Worm (Caenorhabditis elegans): Measurements from ENCODE around the gene Y116A8C.33.
"Not testable (repeated sequence)": the region's sequence is repeated elsewhere in the genome, so short reads cannot be mapped to it uniquely, and the experiment has no call there.

Gene Y116A8C.33

DNA sequence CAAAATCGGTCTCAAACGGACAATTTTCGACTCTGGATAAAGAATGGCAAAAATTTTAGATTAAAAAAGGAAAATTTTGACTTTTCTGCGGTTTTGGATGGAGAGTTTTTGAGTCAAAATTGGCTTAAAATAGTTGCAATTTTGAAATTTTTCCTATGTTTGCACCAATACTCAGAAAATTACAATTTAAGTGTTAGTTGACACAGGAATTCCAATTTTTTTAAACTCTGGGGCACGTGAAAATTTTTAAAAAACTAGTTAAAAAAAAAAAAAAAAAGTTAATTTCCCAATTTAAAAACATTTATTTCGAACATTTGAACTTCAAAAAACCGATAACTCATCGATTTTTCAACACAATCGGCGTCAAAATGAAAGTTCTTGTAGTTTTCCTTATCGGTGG, at the start of gene Y116A8C.33:
Gene Y116A8C.33, plus strand, starts transcription at position 301 of the 400 bp plus-strand sequence.
- TF ChIP-seq unc-62 (GFP tag; optimal IDR thresholded peaks at IDR 0.05), result no peak

DNA sequence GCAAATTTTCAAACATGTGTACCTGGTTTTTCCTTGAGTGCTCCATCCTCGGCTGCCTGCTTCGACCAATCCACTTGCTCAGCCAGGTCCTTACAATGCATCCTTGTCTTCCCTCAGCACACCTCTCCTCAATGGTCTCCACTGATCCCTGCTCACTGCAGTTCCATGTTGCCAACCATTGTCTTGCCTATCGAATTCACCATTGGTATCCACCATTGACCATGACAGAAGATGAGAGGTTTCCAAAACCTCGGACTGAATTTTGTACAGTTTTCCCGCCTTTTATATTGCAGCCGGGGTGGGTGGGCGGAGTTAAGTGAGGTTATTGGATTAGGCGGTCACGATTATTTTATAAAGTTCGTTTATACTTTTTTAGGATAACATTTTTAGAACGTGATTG, 48.2 kb upstream of the Y116A8C.33 start, which contains the start of gene Y116A8C.467:
Gene Y116A8C.467, minus strand, starts transcription at position 101 of the 400 bp plus-strand sequence.
- not testable (repeated sequence) for TF ChIP-seq unc-62 (GFP tag; optimal IDR thresholded peaks at IDR 0.05)

DNA sequence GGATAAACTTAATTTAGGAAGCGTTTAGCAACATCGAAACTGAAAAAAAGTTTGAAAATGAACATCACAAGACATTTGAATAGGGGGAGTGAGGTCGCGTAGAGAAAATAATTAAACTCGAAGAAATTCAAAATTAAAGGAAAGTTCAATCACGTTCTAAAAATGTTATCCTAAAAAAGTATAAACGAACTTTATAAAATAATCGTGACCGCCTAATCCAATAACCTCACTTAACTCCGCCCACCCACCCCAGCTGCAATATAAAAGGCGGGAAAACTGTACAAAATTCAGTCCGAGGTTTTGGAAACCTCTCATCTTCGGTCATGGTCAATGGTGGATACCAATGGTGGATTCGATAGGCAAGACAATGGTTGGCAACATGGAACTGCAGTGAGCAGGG, 47.0 kb upstream of the Y116A8C.33 start, which contains the start of gene Y116A8C.465:
Gene Y116A8C.465, plus strand, starts transcription at position 301 of the 400 bp plus-strand sequence.
- not testable (repeated sequence) for TF ChIP-seq unc-62 (GFP tag; optimal IDR thresholded peaks at IDR 0.05)

DNA sequence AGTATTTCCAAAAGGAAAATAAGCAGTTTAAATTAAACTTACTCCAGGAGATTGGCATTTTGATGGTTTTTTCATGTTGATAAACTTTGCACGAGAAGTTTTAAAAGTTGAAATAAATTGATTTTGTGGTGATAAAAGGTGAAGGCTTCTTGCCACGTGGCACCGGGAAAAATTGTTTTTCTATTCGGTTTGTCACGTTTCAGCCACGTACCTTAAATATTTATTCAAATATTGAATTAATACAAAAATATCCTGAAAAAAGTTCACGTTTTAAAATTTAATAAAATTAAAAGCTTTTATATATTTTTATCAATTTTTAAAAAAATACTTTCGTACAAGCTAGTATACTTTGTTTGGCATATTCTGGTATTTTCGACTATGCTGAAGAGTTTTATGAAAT, 41.1 kb upstream of the Y116A8C.33 start, which contains the start of gene Y116A8C.24:
Gene Y116A8C.24, minus strand, starts transcription at position 101 of the 400 bp plus-strand sequence.
- TF ChIP-seq unc-62 (GFP tag; optimal IDR thresholded peaks at IDR 0.05), result not testable (repeated sequence)

DNA sequence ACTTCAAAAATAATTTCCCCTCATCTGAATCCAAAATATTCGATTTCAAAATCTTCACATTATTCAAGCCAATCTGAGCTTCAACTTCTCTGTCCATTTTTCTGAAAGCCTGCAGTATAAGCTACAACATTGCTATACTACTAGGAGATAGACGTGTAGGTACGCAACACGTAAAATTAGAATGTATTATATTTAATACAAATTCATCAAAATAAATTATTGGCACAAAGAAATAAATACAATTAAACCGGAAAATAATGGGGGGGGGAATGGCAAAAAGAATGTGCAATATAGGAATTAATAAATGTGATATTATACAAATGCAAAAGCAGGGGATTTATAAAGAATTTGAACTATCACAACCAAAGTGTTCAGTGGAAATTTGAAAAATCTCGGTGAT, 33.3 kb upstream of the Y116A8C.33 start, which contains the start of gene Y116A8C.25:
Gene Y116A8C.25, minus strand, starts transcription at position 101 of the 400 bp plus-strand sequence.
- TF ChIP-seq unc-62 (GFP tag; optimal IDR thresholded peaks at IDR 0.05), result no peak

DNA sequence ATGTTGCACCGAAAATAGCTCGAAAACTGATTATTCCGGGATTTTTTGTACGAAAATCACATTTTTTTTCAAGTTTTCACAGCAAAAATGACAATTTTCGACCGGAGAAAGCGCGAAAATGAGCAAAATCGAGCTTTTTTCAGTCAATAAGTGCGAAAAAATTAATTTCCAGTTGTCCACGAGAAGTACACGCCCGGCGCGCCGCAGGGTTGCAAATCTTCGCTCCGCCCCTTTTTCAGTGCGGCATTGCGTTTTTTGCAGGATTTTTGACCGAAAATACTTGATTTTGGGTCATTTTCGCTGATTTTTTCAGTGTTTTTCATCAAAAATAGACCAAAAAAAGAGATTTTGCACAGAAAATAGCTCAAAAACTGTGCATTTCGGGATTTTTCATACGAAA, 27.6 kb upstream of the Y116A8C.33 start:
- no peak for TF ChIP-seq unc-62 (GFP tag; optimal IDR thresholded peaks at IDR 0.05)

DNA sequence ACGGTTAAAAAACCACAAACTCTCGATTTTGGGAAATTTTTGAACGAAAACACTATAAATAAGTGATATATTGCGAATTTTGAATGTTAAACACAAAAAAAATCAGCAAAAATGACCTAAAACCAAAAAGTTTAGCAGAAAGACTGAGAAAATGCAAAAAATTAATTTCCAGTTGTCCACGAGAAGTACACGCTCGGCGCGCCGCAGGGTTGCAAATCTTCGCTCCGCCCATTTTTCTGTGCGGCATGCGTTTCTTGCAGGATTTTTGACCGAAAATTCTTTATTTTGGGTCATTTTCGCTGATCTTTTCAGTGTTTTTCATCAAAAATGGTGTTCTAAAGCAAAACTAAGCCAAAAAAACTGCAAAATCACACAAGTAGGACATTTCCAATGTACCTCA, 27.1 kb upstream of the Y116A8C.33 start:
- TF ChIP-seq unc-62 (GFP tag; optimal IDR thresholded peaks at IDR 0.05), result no peak

DNA sequence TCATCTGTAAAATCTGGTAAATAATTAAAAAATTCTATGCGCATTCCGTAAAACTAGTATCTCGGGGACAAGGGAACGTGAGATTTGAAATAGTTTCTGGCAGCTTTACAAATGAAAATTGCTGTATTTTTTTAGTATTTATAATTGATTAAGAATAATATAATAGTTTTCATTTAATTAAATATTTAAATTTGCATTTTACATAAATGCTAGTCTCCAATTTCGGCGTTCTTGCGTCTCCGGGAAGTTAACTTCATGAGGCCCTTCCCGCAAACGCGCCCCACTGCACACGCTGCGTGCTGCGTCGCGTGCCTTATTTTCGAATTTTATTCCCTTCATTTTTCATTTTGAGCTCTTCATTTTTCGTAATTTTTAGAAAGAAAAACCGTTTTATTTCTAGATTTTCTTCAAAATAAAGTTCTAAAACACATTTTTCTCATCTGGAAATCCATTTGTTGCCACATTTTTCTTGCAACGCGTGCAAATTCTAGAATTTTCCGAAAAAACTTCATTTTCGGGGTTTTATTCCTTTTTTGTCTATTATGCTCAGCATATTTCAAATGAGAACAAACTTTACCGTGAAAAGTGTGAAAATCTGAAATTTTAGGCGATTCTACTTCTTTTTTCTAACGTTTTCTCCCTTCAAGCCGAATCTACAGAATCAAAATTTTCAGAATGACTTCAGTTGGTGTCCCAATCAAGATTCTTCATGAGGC, 24.4 kb upstream of the Y116A8C.33 start, which contains the start of the genes snx-13 and snr-1:
Gene snx-13, minus strand, starts transcription at position 55 of the 716 bp plus-strand sequence.
Gene snr-1, plus strand, starts transcription at position 666 of the 716 bp plus-strand sequence.
- TF ChIP-seq unc-62 (GFP tag; optimal IDR thresholded peaks at IDR 0.05), result no peak

DNA sequence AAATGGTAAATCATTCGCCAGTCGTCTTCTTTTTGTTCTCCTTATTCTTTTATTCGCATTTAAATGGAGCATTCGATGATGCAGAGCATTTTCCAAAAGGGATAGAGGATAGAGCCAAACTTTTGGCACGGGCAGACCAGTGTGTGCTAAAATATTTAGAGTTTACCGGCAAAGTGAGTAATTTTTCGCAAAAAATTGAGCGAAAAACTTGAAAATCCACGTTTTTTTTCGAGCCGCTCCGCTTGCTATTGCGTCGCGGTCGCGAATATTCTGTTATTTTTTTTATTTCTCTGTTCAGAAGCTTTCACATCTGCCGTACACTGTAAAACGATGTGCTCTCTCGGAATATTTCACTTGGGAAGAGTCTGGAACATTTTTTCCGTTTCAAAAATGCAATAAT, 23.1 kb upstream of the Y116A8C.33 start, which contains the start of gene Y116A8C.43:
Gene Y116A8C.43, plus strand, starts transcription at position 3 of the 400 bp plus-strand sequence.
- TF ChIP-seq unc-62 (GFP tag; optimal IDR thresholded peaks at IDR 0.05), result no peak

DNA sequence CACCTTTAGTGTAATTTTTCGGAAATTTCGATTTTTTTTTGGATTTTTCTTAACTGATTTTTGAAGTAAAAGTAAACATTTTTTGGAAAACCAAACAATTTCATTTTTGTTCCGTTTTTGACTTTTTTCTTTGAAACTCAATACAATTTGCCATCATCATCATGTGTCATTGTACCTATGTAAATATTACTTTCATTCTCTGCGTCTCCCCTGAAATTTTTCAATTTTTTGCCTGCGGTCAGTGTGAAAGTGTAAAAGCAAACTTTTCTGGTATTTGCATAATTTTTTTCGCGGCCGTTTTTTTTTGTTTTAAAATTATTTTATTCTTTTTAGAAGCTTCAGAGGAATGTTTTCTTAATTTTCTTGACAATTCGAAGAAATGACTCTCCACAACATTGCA, 18.2 kb upstream of the Y116A8C.33 start, which contains the start of gene Y116A8C.29:
Gene Y116A8C.29, plus strand, starts transcription at position 328 of the 400 bp plus-strand sequence.
- no peak for TF ChIP-seq unc-62 (GFP tag; optimal IDR thresholded peaks at IDR 0.05)

DNA sequence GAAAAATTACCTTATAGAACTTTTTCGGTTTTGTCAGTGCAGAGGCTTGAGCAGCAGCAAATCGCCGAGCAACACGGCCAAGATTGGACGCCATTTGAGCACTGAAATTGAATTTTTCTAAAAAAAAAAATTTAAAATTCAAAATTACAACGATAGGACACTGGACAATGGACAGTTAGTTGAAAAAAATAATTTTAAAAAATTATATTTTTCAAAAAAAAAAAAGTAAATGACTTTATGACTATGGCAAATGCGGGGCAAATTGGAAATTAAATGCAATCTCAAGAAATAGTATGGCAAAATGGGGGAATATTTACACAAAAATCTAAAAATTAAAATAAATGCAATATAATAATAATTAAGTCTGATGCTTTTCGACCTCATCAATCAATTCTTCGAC, 15.7 kb upstream of the Y116A8C.33 start, which contains the start of gene Y116A8C.27:
Gene Y116A8C.27, minus strand, starts transcription at position 101 of the 400 bp plus-strand sequence.
- TF ChIP-seq unc-62 (GFP tag; optimal IDR thresholded peaks at IDR 0.05), result no peak

DNA sequence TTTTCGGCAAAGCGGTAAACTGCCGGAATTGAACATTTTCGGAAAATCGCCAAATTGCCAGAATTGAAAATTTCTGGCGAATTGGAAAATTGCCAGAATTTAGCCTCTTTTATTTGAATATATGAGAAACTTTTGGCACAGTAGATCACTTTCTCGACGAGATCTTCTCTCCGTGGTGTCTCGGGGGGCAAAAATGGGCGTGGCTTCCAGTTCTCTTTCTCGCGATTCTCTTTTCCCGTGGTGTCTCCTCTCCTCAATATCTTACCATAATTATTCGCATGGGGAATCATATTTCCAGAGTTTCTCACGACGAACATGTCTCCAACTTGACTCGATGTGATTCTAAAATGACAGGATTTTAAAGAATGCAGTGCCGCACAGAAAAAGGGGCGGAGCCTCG, 12.8 kb upstream of the Y116A8C.33 start:
- no peak for TF ChIP-seq unc-62 (GFP tag; optimal IDR thresholded peaks at IDR 0.05)

DNA sequence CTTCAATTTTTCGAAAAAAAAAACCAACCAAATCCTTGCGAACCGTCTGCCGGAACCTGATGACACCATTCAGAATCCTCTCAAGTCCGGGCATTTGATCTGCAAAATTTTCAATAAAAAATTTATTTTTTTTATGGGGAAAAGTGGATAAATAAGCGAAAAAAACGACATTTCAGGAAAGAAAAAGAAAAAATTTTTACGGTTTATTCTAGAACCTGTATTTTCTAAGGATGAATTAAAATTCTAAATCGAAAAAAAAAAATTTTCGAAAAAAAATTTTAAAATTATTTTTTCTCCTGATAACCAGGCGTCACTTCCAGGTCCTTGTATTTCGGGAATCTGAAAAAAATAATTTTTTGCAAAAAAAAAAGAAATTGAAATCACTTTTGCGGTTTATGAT, 11.8 kb upstream of the Y116A8C.33 start, which contains the start of gene bca-2:
Gene bca-2, minus strand, starts transcription at position 101 of the 400 bp plus-strand sequence.
- no peak for TF ChIP-seq unc-62 (GFP tag; optimal IDR thresholded peaks at IDR 0.05)

DNA sequence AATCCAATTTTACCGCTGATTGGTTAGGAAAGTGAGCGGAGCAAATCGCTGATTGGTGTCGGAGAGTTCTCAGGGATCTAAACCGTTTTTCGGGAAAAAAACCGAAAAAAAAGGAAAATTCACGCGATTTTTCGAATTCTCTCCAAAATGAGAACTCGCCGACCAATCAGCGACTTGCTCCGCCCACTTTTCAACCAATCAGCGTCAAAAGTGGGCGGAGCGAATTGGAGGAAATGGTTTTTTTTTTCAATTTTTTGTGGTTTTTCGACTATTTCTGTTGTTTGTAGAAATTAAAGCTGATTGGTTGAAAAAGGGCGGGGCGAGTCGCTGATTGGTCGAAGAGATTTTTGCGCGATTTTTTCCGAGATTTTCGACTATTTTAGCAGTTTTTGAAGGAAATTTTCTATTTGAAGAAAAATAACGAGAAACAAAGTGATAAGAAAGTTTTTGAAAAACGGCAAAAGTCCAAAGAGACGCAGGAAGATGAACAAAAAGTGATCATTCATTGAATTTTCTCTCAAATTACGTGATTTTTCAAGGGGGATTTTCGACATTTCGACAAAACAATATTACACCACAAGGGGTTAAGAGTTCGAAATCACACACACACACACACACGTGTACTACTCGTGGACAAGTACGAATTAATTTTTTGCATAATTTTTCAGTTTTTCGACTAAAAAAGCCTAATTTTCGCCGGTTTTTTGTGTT, 11.1 kb upstream of the Y116A8C.33 start:
- TF ChIP-seq unc-62 (GFP tag; optimal IDR thresholded peaks at IDR 0.05), result no peak

DNA sequence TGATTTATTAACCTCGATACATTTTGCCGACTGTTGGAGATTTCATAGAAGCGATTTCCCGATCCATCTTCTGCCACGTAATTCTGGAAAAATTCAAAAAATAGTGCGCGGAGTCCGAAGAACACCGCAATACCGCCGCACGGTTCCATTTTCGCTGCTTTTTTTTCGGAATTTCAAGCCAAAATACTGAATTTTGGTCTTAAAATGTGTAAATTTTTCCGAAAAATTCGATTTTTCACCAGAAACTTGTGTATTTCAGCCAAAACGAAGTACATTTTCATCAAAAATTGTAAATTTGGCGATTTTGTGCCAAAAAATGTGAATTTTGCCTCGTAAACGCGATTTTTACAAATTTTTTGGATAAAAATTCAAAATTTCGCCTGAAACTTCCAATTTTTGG, 8.8 kb upstream of the Y116A8C.33 start:
- TF ChIP-seq unc-62 (GFP tag; optimal IDR thresholded peaks at IDR 0.05), result no peak

DNA sequence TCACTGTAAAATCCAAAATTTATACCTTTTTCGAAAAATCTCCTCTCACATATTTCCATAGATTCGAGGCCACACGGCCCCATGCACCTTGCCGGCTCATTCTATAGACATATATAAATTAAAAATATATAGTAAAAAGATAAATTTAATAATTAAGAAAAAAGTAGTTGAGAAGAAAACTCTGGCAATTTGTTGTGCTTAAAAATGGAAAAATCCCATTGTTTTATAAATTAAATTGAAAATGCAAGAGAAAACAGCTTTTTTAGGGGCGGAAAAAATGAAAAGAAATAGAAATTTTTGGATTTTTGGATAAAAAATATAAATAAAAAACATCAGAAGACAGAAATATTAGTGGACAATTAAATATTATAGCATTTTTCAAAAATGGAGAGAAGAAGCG, 8.3 kb upstream of the Y116A8C.33 start, which contains the start of gene Y116A8C.30:
Gene Y116A8C.30, minus strand, starts transcription at position 101 of the 400 bp plus-strand sequence.
- TF ChIP-seq unc-62 (GFP tag; optimal IDR thresholded peaks at IDR 0.05), result no peak
